Worm (Caenorhabditis elegans): ENCODE data around the gene scvp-1.
A peak's percentile ranks its signal among the peaks of the same experiment; 100 is the strongest.

scvp-1 gene

DNA sequence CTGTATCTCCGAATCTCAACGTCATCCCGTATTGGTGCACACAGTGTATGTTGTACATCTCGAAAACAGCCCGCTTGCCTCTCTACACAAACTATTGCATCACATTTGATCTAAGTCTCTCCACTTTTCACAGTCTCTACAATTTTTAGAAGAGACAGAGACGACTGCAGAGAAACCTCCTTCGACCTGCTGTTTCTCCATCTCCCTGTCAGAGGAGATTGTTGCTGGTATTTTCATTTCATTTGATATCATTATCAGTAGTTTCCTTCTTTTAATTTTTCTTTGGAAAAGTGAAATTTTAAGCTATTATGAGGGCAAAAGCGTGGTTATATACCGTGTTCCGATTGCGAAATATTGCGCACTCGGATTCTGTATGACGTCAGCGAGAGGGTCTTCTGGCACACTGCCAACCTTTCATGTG lies 9.5 kb upstream of the scvp-1 start (continued):
- TF ChIP-seq mep-1 (tag; optimal IDR thresholded peaks at IDR 0.05) (peak; percentile 65), nhr-10 (tag; optimal IDR thresholded peaks at IDR 0.05) (peak; percentile 71), nhr-102 (tag; optimal IDR thresholded peaks at IDR 0.05) (peak; percentile 82), unc-39 (tag; optimal IDR thresholded peaks at IDR 0.05) (no peak), mes-2 (tag; optimal IDR thresholded peaks at IDR 0.05; ENCODE audit: poor library complexity, severe bottlenecking) (peak; percentile 61), cey-2 (tag; optimal IDR thresholded peaks at IDR 0.05; ENCODE audit: borderline replicate concordance, insufficient read depth) (peak; percentile 51), lin-1 (GFP tag; IDR thresholded peaks at IDR 0.05) (no peak; the same call in 1 of the 2 replicates), spr-3 (GFP tag; optimal IDR thresholded peaks at IDR 0.05) (no peak), rbr-2 (tag; optimal IDR thresholded peaks at IDR 0.05) (peak; percentile 42), dmd-9 (GFP tag; IDR thresholded peaks at IDR 0.05) (no peak), zip-2 (tag; optimal IDR thresholded peaks at IDR 0.05) (peak; percentile 96), lim-7 (GFP tag; IDR thresholded peaks at IDR 0.05) (no peak), php-3 (GFP tag; IDR thresholded peaks at IDR 0.05) (no peak), saeg-2 (GFP tag; IDR thresholded peaks at IDR 0.05) (no peak), fkh-10 (GFP tag; optimal IDR thresholded peaks at IDR 0.05) (no peak), lir-3 (tag; optimal IDR thresholded peaks at IDR 0.05) (no peak), nhr-111 (GFP tag; optimal IDR thresholded peaks at IDR 0.05) (no peak), vab-7 (GFP tag; IDR thresholded peaks at IDR 0.05) (no peak), dmd-6 (GFP tag; IDR thresholded peaks at IDR 0.05) (peak; percentile 85; the same call in 1 of the 2 replicates), ceh-62 (tag; optimal IDR thresholded peaks at IDR 0.05) (no peak), gei-8 (GFP tag; optimal IDR thresholded peaks at IDR 0.05) (no peak), daf-12 (tag; optimal IDR thresholded peaks at IDR 0.05) (no peak), nhr-48 (tag; optimal IDR thresholded peaks at IDR 0.05) (peak; percentile 89), mdl-1 (tag; optimal IDR thresholded peaks at IDR 0.05) (peak; percentile 70 to 72), egl-27 (tag; optimal IDR thresholded peaks at IDR 0.05) (no peak), daf-8 (GFP tag; IDR thresholded peaks at IDR 0.05) (no peak), aly-2 (tag; optimal IDR thresholded peaks at IDR 0.05) (no peak), R02D3.7 (tag; optimal IDR thresholded peaks at IDR 0.05) (no peak), zfp-3 (GFP tag; conservative IDR thresholded peaks at IDR 0.05) (no peak), Y5F2A.4 (GFP tag; optimal IDR thresholded peaks at IDR 0.05) (no peak), mxl-2 (GFP tag; conservative IDR thresholded peaks at IDR 0.05) (no peak), duxl-1 (tag; optimal IDR thresholded peaks at IDR 0.05; ENCODE audit: poor library complexity) (no peak), F26F4.8 (GFP tag; conservative IDR thresholded peaks at IDR 0.05) (no peak), mdt-29 (GFP tag; IDR thresholded peaks at IDR 0.05) (no peak), ama-1 (optimal IDR thresholded peaks at IDR 0.05) (peak; percentile 58), T26A8.4 (GFP tag; IDR thresholded peaks at IDR 0.05) (peak; percentile 77; the same call in 1 of the 2 replicates), zfp-2 (tag; optimal IDR thresholded peaks at IDR 0.05) (no peak), F44E2.7 (GFP tag; IDR thresholded peaks at IDR 0.05) (no peak), ces-1 (GFP tag; optimal IDR thresholded peaks at IDR 0.05) (no peak), Y75B8A.6 (GFP tag; IDR thresholded peaks at IDR 0.05) (no peak), lin-15B (tag; optimal IDR thresholded peaks at IDR 0.05) (no peak), daf-19 (GFP tag; conservative IDR thresholded peaks at IDR 0.05) (0 out of 2 replicates have a peak, but pooled peaks have one; percentile 23), tra-1 (GFP tag; IDR thresholded peaks at IDR 0.05) (peak; percentile 33; the same call in 1 of the 2 replicates), F10B5.3 (tag; optimal IDR thresholded peaks at IDR 0.05) (no peak), hlh-11 (tag; optimal IDR thresholded peaks at IDR 0.05) (peak; percentile 95), Y48G9A.11 (GFP tag; IDR thresholded peaks at IDR 0.05) (no peak), zip-11 (GFP tag; IDR thresholded peaks at IDR 0.05) (no peak), pha-4 (GFP tag; IDR thresholded peaks at IDR 0.05) (peak; percentile 82), pha-4 (tag; optimal IDR thresholded peaks at IDR 0.05) (no peak), attf-4 (tag; optimal IDR thresholded peaks at IDR 0.05) (no peak), nhr-11 (tag; optimal IDR thresholded peaks at IDR 0.05) (peak; percentile 31), ztf-11 (tag; optimal IDR thresholded peaks at IDR 0.05) (no peak)
